Fruit fly (Drosophila melanogaster) whole organism, embryonic: Measurements from ENCODE around the gene CG3630.

Experiments used
- Adf1 ChIP-seq: fragments of 200-800 bp; sonication (Bioruptor generic); IDR thresholded peaks from 2 replicates; pipeline ENCODE4 v1.3.6; 2022; ENCODE audit warnings: missing biosample characterization, missing genetic modification characterization
- BEAF-32 ChIP-seq: fragments of 200-800 bp; sonication (Bioruptor generic); optimal IDR thresholded peaks from 3 replicates; lab custom pipeline; 2017; ENCODE audit warnings: missing biosample characterization, missing genetic modification characterization, mild to moderate bottlenecking, moderate library complexity, missing genetic modification reagents
- C15 ChIP-seq: fragments of 200-800 bp; sonication (Bioruptor generic); IDR thresholded peaks from 3 replicates; pipeline ENCODE4 v1.3.6; 2022; ENCODE audit warnings: missing biosample characterization, missing genetic modification characterization
- CG10431 ChIP-seq: fragments of 200-800 bp; sonication (Bioruptor generic); optimal IDR thresholded peaks from 3 replicates; lab custom pipeline; 2018; ENCODE audit warnings: missing biosample characterization, mild to moderate bottlenecking, missing genetic modification characterization
- CG12155 ChIP-seq: fragments of 200-800 bp; sonication (Bioruptor generic); optimal IDR thresholded peaks from 3 replicates; lab custom pipeline; 2016; ENCODE audit warnings: missing biosample characterization, missing genetic modification characterization
- CG12769 ChIP-seq: fragments of 200-800 bp; sonication (Bioruptor generic); optimal IDR thresholded peaks from 2 replicates; lab custom pipeline; 2019; ENCODE audit warnings: missing biosample characterization, mild to moderate bottlenecking, missing genetic modification characterization, moderate library complexity
- CG13123 ChIP-seq: fragments of 200-800 bp; sonication (Bioruptor generic); optimal IDR thresholded peaks from 2 replicates; lab custom pipeline; 2016; ENCODE audit warnings: missing biosample characterization, missing genetic modification characterization
- CG13624 ChIP-seq: fragments of 200-800 bp; sonication (Bioruptor generic); optimal IDR thresholded peaks from 2 replicates; lab custom pipeline; 2016; ENCODE audit warnings: missing biosample characterization, missing genetic modification characterization
- CG13894 ChIP-seq: fragments of 200-800 bp; sonication (Bioruptor generic); optimal IDR thresholded peaks from 3 replicates; lab custom pipeline; 2018; ENCODE audit warnings: missing biosample characterization, mild to moderate bottlenecking, missing genetic modification characterization, moderate library complexity
- CG14667 ChIP-seq: fragments of 200-800 bp; sonication (Bioruptor generic); IDR thresholded peaks from 2 replicates; pipeline ENCODE4 v1.3.6; 2022; ENCODE audit warnings: missing biosample characterization, missing genetic modification characterization
- CG14710 ChIP-seq: fragments of 200-800 bp; sonication (Bioruptor generic); optimal IDR thresholded peaks from 3 replicates; lab custom pipeline; 2019; ENCODE audit warnings: missing biosample characterization, mild to moderate bottlenecking, missing genetic modification characterization, moderate library complexity
- CG1602 ChIP-seq: fragments of 200-800 bp; sonication (Bioruptor generic); optimal IDR thresholded peaks from 3 replicates; lab custom pipeline; 2016; ENCODE audit warnings: missing biosample characterization, missing genetic modification characterization
- CG1603 ChIP-seq: fragments of 200-800 bp; sonication (Bioruptor generic); optimal IDR thresholded peaks from 2 replicates; lab custom pipeline; 2019; ENCODE audit warnings: missing biosample characterization, mild to moderate bottlenecking, missing genetic modification characterization, moderate library complexity
- CG16813 ChIP-seq: fragments of 200-800 bp; sonication (Bioruptor generic); IDR thresholded peaks from 3 replicates; pipeline ENCODE4 v1.3.6; 2022; ENCODE audit warnings: missing biosample characterization, missing genetic modification characterization; ENCODE audit not compliant: partially characterized antibody
- CG17385 ChIP-seq: fragments of 200-800 bp; sonication (Bioruptor generic); optimal IDR thresholded peaks from 3 replicates; lab custom pipeline; 2018; ENCODE audit warnings: missing biosample characterization, mild to moderate bottlenecking, missing genetic modification characterization
- CG17802 ChIP-seq: fragments of 200-800 bp; sonication (Bioruptor generic); optimal IDR thresholded peaks from 2 replicates; lab custom pipeline; 2018; ENCODE audit warnings: missing biosample characterization, mild to moderate bottlenecking, missing genetic modification characterization, moderate library complexity
- CG2712 ChIP-seq: fragments of 200-800 bp; optimal IDR thresholded peaks from 3 replicates; lab custom pipeline; 2019; ENCODE audit warnings: missing biosample characterization, mild to moderate bottlenecking, missing genetic modification characterization, moderate library complexity
- CG4424 ChIP-seq: fragments of 200-800 bp; sonication (Bioruptor generic); optimal IDR thresholded peaks from 3 replicates; lab custom pipeline; 2016; ENCODE audit warnings: missing biosample characterization, missing genetic modification characterization
- CG6791 ChIP-seq: fragments of 200-800 bp; sonication (Bioruptor generic); IDR thresholded peaks from 3 replicates; pipeline ENCODE4 v1.3.6; 2022; ENCODE audit warnings: missing biosample characterization, missing genetic modification characterization; ENCODE audit not compliant: partially characterized antibody
- CG7786 ChIP-seq: fragments of 200-800 bp; sonication (Bioruptor generic); optimal IDR thresholded peaks from 2 replicates; lab custom pipeline; 2016; ENCODE audit warnings: missing biosample characterization, missing genetic modification characterization
- CG7839 ChIP-seq: fragments of 200-800 bp; sonication (Bioruptor generic); optimal IDR thresholded peaks from 3 replicates; lab custom pipeline; 2018; ENCODE audit warnings: missing biosample characterization, mild to moderate bottlenecking, missing genetic modification characterization, moderate library complexity
- CG8290 ChIP-seq, 3 experiments: fragments of 200-800 bp; sonication (Bioruptor generic); optimal IDR thresholded peaks; 2 replicates each; lab custom pipeline; 2016 to 2019; ENCODE audit warnings: missing biosample characterization in 3 of 3, missing genetic modification characterization in 3 of 3, mild to moderate bottlenecking in 2 of 3, moderate library complexity in 1 of 3
- CG8388 ChIP-seq: fragments of 200-800 bp; sonication (Bioruptor generic); optimal IDR thresholded peaks from 2 replicates; lab custom pipeline; 2019; ENCODE audit warnings: missing biosample characterization, mild to moderate bottlenecking, missing genetic modification characterization, moderate library complexity
- CG9797 ChIP-seq: fragments of 200-800 bp; sonication (Bioruptor generic); optimal IDR thresholded peaks from 3 replicates; lab custom pipeline; 2018; ENCODE audit warnings: missing biosample characterization, mild to moderate bottlenecking, missing genetic modification characterization
- Dek ChIP-seq: fragments of 200-800 bp; sonication (Bioruptor generic); optimal IDR thresholded peaks from 3 replicates; lab custom pipeline; 2019; ENCODE audit warnings: missing biosample characterization, mild to moderate bottlenecking, missing genetic modification characterization, moderate library complexity
- Dp ChIP-seq: fragments of 200-800 bp; sonication (Bioruptor generic); optimal IDR thresholded peaks from 2 replicates; lab custom pipeline; 2018; ENCODE audit warnings: missing biosample characterization, mild to moderate bottlenecking, missing genetic modification characterization, moderate library complexity
- Drgx ChIP-seq: fragments of 200-800 bp; sonication (Bioruptor generic); IDR thresholded peaks from 2 replicates; pipeline ENCODE4 v1.3.6; 2022; ENCODE audit warnings: missing biosample characterization, missing genetic modification characterization
- Elba2 ChIP-seq: fragments of 200-800 bp; sonication (Bioruptor generic); optimal IDR thresholded peaks from 3 replicates; lab custom pipeline; 2016; ENCODE audit warnings: missing biosample characterization, missing genetic modification characterization
- MESR4 ChIP-seq: fragments of 200-800 bp; sonication (Bioruptor generic); optimal IDR thresholded peaks from 2 replicates; lab custom pipeline; 2018; ENCODE audit warnings: missing biosample characterization, mild to moderate bottlenecking, missing genetic modification characterization, moderate library complexity
- Neu2 ChIP-seq: fragments of 200-800 bp; sonication (Bioruptor generic); optimal IDR thresholded peaks from 3 replicates; lab custom pipeline; 2016; ENCODE audit warnings: missing biosample characterization, missing genetic modification characterization, borderline replicate concordance
- PHDP ChIP-seq: fragments of 200-800 bp; sonication (Bioruptor generic); optimal IDR thresholded peaks from 3 replicates; lab custom pipeline; 2018; ENCODE audit warnings: missing biosample characterization, mild to moderate bottlenecking, missing genetic modification characterization, moderate library complexity
- Scr ChIP-seq: fragments of 200-800 bp; sonication (Bioruptor generic); IDR thresholded peaks from 2 replicates; pipeline ENCODE4 v1.3.6; 2022; ENCODE audit warnings: missing biosample characterization, missing genetic modification characterization; ENCODE audit not compliant: partially characterized antibody
- Sox102F ChIP-seq: fragments of 200-800 bp; sonication (Bioruptor generic); optimal IDR thresholded peaks from 2 replicates; lab custom pipeline; 2018; ENCODE audit warnings: missing biosample characterization, mild to moderate bottlenecking, missing genetic modification characterization, moderate library complexity
- Sry-δ ChIP-seq: fragments of 200-800 bp; sonication (Bioruptor generic); optimal IDR thresholded peaks from 2 replicates; lab custom pipeline; 2016; ENCODE audit warnings: missing biosample characterization, missing genetic modification characterization
- Xbp1 ChIP-seq: fragments of 200-800 bp; sonication (Bioruptor generic); optimal IDR thresholded peaks from 3 replicates; lab custom pipeline; 2016; ENCODE audit warnings: missing biosample characterization, mild to moderate bottlenecking, missing genetic modification characterization
- ato ChIP-seq: fragments of 200-800 bp; sonication (Bioruptor generic); IDR thresholded peaks from 2 replicates; pipeline ENCODE4 v1.3.6; 2022; ENCODE audit warnings: missing biosample characterization, missing genetic modification characterization; ENCODE audit not compliant: partially characterized antibody
- az2 ChIP-seq: fragments of 200-800 bp; sonication (Bioruptor generic); optimal IDR thresholded peaks from 3 replicates; lab custom pipeline; 2016; ENCODE audit warnings: missing biosample characterization, missing genetic modification characterization
- bab2 ChIP-seq: fragments of 200-800 bp; sonication (Bioruptor generic); optimal IDR thresholded peaks from 2 replicates; lab custom pipeline; 2016; ENCODE audit warnings: missing biosample characterization, missing genetic modification characterization
- cas ChIP-seq: fragments of 200-800 bp; sonication (Bioruptor generic); IDR thresholded peaks from 2 replicates; pipeline ENCODE4 v1.3.6; 2022; ENCODE audit warnings: missing biosample characterization, missing genetic modification characterization
- fu2 ChIP-seq: fragments of 200-800 bp; sonication (Bioruptor generic); optimal IDR thresholded peaks from 2 replicates; lab custom pipeline; 2016; ENCODE audit warnings: missing biosample characterization, missing genetic modification characterization
- her ChIP-seq: fragments of 200-800 bp; sonication (Bioruptor generic); optimal IDR thresholded peaks from 2 replicates; lab custom pipeline; 2016; ENCODE audit warnings: missing biosample characterization, missing genetic modification characterization
- nau ChIP-seq: fragments of 200-800 bp; sonication (Bioruptor generic); optimal IDR thresholded peaks from 3 replicates; lab custom pipeline; 2017; ENCODE audit warnings: missing biosample characterization, mild to moderate bottlenecking, missing genetic modification characterization, missing genetic modification reagents
- nerfin-2 ChIP-seq: fragments of 200-800 bp; sonication (Bioruptor generic); IDR thresholded peaks from 2 replicates; pipeline ENCODE4 v1.3.6; 2022; ENCODE audit warnings: missing biosample characterization, missing genetic modification characterization; ENCODE audit not compliant: partially characterized antibody
- p53 ChIP-seq: fragments of 200-800 bp; sonication (Bioruptor generic); optimal IDR thresholded peaks from 2 replicates; lab custom pipeline; 2016; ENCODE audit warnings: missing biosample characterization, missing genetic modification characterization
- row ChIP-seq: fragments of 200-800 bp; sonication (Bioruptor generic); IDR thresholded peaks from 3 replicates; pipeline ENCODE4 v1.3.6; 2022; ENCODE audit warnings: missing biosample characterization, missing genetic modification characterization
- sd ChIP-seq: fragments of 200-800 bp; sonication (Bioruptor generic); optimal IDR thresholded peaks from 3 replicates; lab custom pipeline; 2018; ENCODE audit warnings: missing biosample characterization, mild to moderate bottlenecking, missing genetic modification characterization, moderate library complexity
- sens ChIP-seq: fragments of 200-800 bp; sonication (Bioruptor generic); peaks from one replicate; lab custom pipeline; 2016; ENCODE audit warnings: missing biosample characterization, missing genetic modification characterization
- sna ChIP-seq: fragments of 200-800 bp; sonication (Bioruptor generic); IDR thresholded peaks from 2 replicates; pipeline ENCODE4 v1.3.6; 2022; ENCODE audit warnings: missing biosample characterization, missing genetic modification characterization; ENCODE audit not compliant: partially characterized antibody
- zfh2 ChIP-seq: fragments of 200-800 bp; sonication (Bioruptor generic); optimal IDR thresholded peaks from 2 replicates; lab custom pipeline; 2016; ENCODE audit warnings: missing biosample characterization, missing genetic modification characterization

CG3630 gene

DNA sequence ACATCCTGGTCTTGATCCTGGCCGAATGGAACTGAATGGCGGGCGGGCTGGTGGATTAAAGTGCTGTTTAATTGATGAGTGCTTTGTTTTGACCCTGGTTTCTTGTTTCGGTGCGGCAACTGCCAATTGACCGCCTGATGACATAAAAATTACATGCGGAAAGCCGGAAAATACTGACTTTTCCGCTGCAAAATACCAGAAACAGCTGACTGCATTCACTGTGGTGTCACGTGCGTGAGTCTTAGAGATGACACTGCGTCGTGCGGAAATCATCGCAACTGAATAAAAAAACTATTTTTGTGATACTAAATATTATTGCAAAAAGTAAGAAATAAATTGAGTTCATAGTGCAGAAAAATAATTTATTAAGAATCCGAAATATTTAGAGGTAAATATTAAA is 12.5 kb upstream of the CG3630 start, which contains the start of gene bcn92 (continued):
- peak; percentile 16 for TF ChIP-seq Dek (tag; lab: Kevin White, UChicago)
- TF ChIP-seq C15 (GFP tag; lab: Robert Waterston, UW), result no peak
- peak; percentile 73 for TF ChIP-seq nerfin-2 (GFP tag; lab: Robert Waterston, UW)
- TF ChIP-seq CG16813 (GFP tag; lab: Robert Waterston, UW), result peak; percentile 94
- TF ChIP-seq CG1603 (tag; lab: Kevin White, UChicago), result peak; percentile 65
- peak; percentile 87 for TF ChIP-seq ato (GFP tag; lab: Robert Waterston, UW)
- peak; percentile 43 for TF ChIP-seq CG2712 (tag; lab: Kevin White, UChicago)
- TF ChIP-seq Neu2 (GFP tag; lab: Kevin White, UChicago), result no peak
- TF ChIP-seq cas (GFP tag; lab: Robert Waterston, UW), result 0 out of 2 replicates have a peak, but pooled peaks have one; percentile 23
- peak; percentile 30 for TF ChIP-seq her (GFP tag; lab: Kevin White, UChicago)
- TF ChIP-seq CG7786, result peak; percentile 33
- peak; percentile 53 for TF ChIP-seq MESR4
- peak; percentile 15 for TF ChIP-seq CG8388 (GFP tag; lab: Kevin White, UChicago)
- TF ChIP-seq CG13123 (GFP tag; lab: Kevin White, UChicago), result peak; percentile 26
- peak; percentile 32 for TF ChIP-seq az2 (GFP tag; lab: Kevin White, UChicago)
- peak; percentile 37 for TF ChIP-seq CG8290 (GFP tag; optimal IDR thresholded peaks at IDR 0.05; lab: Kevin White, UChicago)
- TF ChIP-seq CG8290 (tag; optimal IDR thresholded peaks at IDR 0.05; lab: Kevin White, UChicago), result peak in 1 of 2 experiments; percentile 56
- TF ChIP-seq p53 (GFP tag; lab: Kevin White, UChicago), result no peak
- no peak for TF ChIP-seq CG17802 (tag; lab: Kevin White, UChicago)
- peak; percentile 25 for TF ChIP-seq CG1602 (GFP tag; lab: Kevin White, UChicago)
- peak; percentile 58 for TF ChIP-seq CG13624
- TF ChIP-seq CG14667 (GFP tag; lab: Robert Waterston, UW), result 0 out of 2 replicates have a peak, but pooled peaks have one; percentile 5
- TF ChIP-seq sens, result peak; percentile 84
- peak; percentile 46 for TF ChIP-seq CG12769 (tag; lab: Kevin White, UChicago)
- peak; percentile 37 for TF ChIP-seq sd
- peak; percentile 93 for TF ChIP-seq sna (GFP tag; lab: Robert Waterston, UW)
- TF ChIP-seq Elba2 (GFP tag; lab: Kevin White, UChicago), result peak; percentile 92
- peak; percentile 33 for TF ChIP-seq bab2 (GFP tag; lab: Kevin White, UChicago)
- 0 out of 2 replicates have a peak, but pooled peaks have one; percentile 8 for TF ChIP-seq Drgx (GFP tag; lab: Robert Waterston, UW)
- peak; percentile 21 for TF ChIP-seq fu2 (GFP tag; lab: Kevin White, UChicago)
- peak; percentile 90 for TF ChIP-seq BEAF-32 (GFP tag; lab: Kevin White, UChicago)
- no peak for TF ChIP-seq nau
- TF ChIP-seq CG6791, result peak; percentile 95
- 0 out of 2 replicates have a peak, but pooled peaks have one; percentile 13 for TF ChIP-seq Adf1
- peak; percentile 10 for TF ChIP-seq Dp (GFP tag; lab: Kevin White, UChicago)
- peak; percentile 62 for TF ChIP-seq Xbp1 (GFP tag; lab: Kevin White, UChicago)
- peak; percentile 95 for TF ChIP-seq Scr (GFP tag; lab: Robert Waterston, UW)
- peak; percentile 93 for TF ChIP-seq row (GFP tag; lab: Robert Waterston, UW)
- peak; percentile 6 for TF ChIP-seq CG17385 (GFP tag; lab: Kevin White, UChicago)
- TF ChIP-seq CG13894 (tag; lab: Kevin White, UChicago), result no peak
- peak; percentile 90 for TF ChIP-seq Sry-δ (GFP tag; lab: Kevin White, UChicago)
- peak; percentile 80 for TF ChIP-seq CG9797 (GFP tag; lab: Kevin White, UChicago)
- peak; percentile 83 for TF ChIP-seq CG10431 (GFP tag; lab: Kevin White, UChicago)
- TF ChIP-seq CG4424 (GFP tag; lab: Kevin White, UChicago), result peak; percentile 40
- peak; percentile 18 for TF ChIP-seq CG12155
- TF ChIP-seq zfh2 (GFP tag; lab: Kevin White, UChicago), result peak; percentile 29
- TF ChIP-seq CG14710, result peak; percentile 44
- peak; percentile 34 for TF ChIP-seq PHDP (tag; lab: Kevin White, UChicago)
- peak; percentile 26 for TF ChIP-seq Sox102F
- TF ChIP-seq CG7839 (tag; lab: Kevin White, UChicago), result peak; percentile 30
